Fruit fly (Drosophila melanogaster) whole organism, embryonic: ENCODE results near the gene CG33510.
A peak's percentile ranks its signal among the peaks of the same experiment; 100 is the strongest.

Source experiments
- Ada2b ChIP-seq: fragments of 200-800 bp; sonication (Bioruptor generic); IDR thresholded peaks from 2 replicates; pipeline ENCODE4 v1.3.6; 2022; ENCODE audit warnings: missing biosample characterization, missing genetic modification characterization
- Blimp-1 ChIP-seq: fragments of 200-800 bp; sonication (Bioruptor generic); optimal IDR thresholded peaks from 3 replicates; lab custom pipeline; 2018; ENCODE audit warnings: missing biosample characterization, missing genetic modification characterization, mild to moderate bottlenecking, moderate library complexity, missing genetic modification reagents
- C15 ChIP-seq: fragments of 200-800 bp; sonication (Bioruptor generic); IDR thresholded peaks from 3 replicates; pipeline ENCODE4 v1.3.6; 2022; ENCODE audit warnings: missing biosample characterization, missing genetic modification characterization
- CG12104 ChIP-seq: fragments of 200-800 bp; sonication (Bioruptor generic); optimal IDR thresholded peaks from 3 replicates; lab custom pipeline; 2016; ENCODE audit warnings: missing biosample characterization, missing genetic modification characterization
- CG12236 ChIP-seq: fragments of 200-800 bp; sonication (Bioruptor generic); optimal IDR thresholded peaks from 2 replicates; lab custom pipeline; 2016; ENCODE audit warnings: missing biosample characterization, missing genetic modification characterization
- CG15479 ChIP-seq: fragments of 200-800 bp; sonication (Bioruptor generic); optimal IDR thresholded peaks from 3 replicates; lab custom pipeline; 2019; ENCODE audit warnings: missing biosample characterization, mild to moderate bottlenecking, missing genetic modification characterization, moderate library complexity
- CG16815 ChIP-seq: fragments of 200-800 bp; sonication (Bioruptor generic); optimal IDR thresholded peaks from 3 replicates; lab custom pipeline; 2017; ENCODE audit warnings: missing biosample characterization, mild to moderate bottlenecking, missing genetic modification characterization
- CG18599 ChIP-seq: fragments of 200-800 bp; sonication (Bioruptor generic); optimal IDR thresholded peaks from 3 replicates; lab custom pipeline; 2017; ENCODE audit warnings: missing biosample characterization, missing genetic modification characterization, mild to moderate bottlenecking, moderate library complexity, missing genetic modification reagents
- CG2120 ChIP-seq: fragments of 200-800 bp; sonication (Bioruptor generic); optimal IDR thresholded peaks from 3 replicates; lab custom pipeline; 2016; ENCODE audit warnings: missing biosample characterization, missing genetic modification characterization
- CG2199 ChIP-seq: fragments of 200-800 bp; sonication (Bioruptor generic); IDR thresholded peaks from 3 replicates; pipeline ENCODE4 v1.3.6; 2022; ENCODE audit warnings: missing biosample characterization, missing genetic modification characterization
- CG2202 ChIP-seq: fragments of 200-800 bp; sonication (Bioruptor generic); optimal IDR thresholded peaks from 2 replicates; lab custom pipeline; 2018; ENCODE audit warnings: missing biosample characterization, mild to moderate bottlenecking, missing genetic modification characterization
- CG2712 ChIP-seq: fragments of 200-800 bp; optimal IDR thresholded peaks from 3 replicates; lab custom pipeline; 2019; ENCODE audit warnings: missing biosample characterization, mild to moderate bottlenecking, missing genetic modification characterization, moderate library complexity
- CG5180 ChIP-seq: fragments of 200-800 bp; sonication (Bioruptor generic); optimal IDR thresholded peaks from 3 replicates; lab custom pipeline; 2017; ENCODE audit warnings: missing biosample characterization, missing genetic modification characterization, mild to moderate bottlenecking, moderate library complexity, missing genetic modification reagents
- CG6689 ChIP-seq: fragments of 200-800 bp; sonication (Bioruptor generic); IDR thresholded peaks from 2 replicates; pipeline ENCODE4 v1.3.6; 2022; ENCODE audit warnings: missing biosample characterization, missing genetic modification characterization
- CG8281 ChIP-seq: fragments of 200-800 bp; sonication (Bioruptor generic); optimal IDR thresholded peaks from 2 replicates; lab custom pipeline; 2018; ENCODE audit warnings: missing biosample characterization, mild to moderate bottlenecking, missing genetic modification characterization, moderate library complexity
- D19A ChIP-seq: fragments of 200-800 bp; optimal IDR thresholded peaks from 3 replicates; lab custom pipeline; 2019; ENCODE audit warnings: missing biosample characterization, mild to moderate bottlenecking, missing genetic modification characterization, moderate library complexity
- Dfd ChIP-seq, 2 experiments: fragments of >200 bp; optimal IDR thresholded peaks; 2 replicates each; lab custom pipeline; 2017; ENCODE audit warnings: missing biosample characterization in 2 of 2, missing genetic modification characterization in 2 of 2
- E2f2 ChIP-seq: fragments of 200-800 bp; sonication (Bioruptor generic); IDR thresholded peaks from 2 replicates; pipeline ENCODE4 v1.3.6; 2022; ENCODE audit warnings: missing biosample characterization, missing genetic modification characterization
- Fer1 ChIP-seq: fragments of 200-800 bp; sonication (Bioruptor generic); optimal IDR thresholded peaks from 2 replicates; lab custom pipeline; 2017; ENCODE audit warnings: missing biosample characterization, mild to moderate bottlenecking, missing genetic modification characterization
- HmgZ ChIP-seq: fragments of 200-800 bp; sonication (Bioruptor generic); optimal IDR thresholded peaks from 2 replicates; lab custom pipeline; 2018; ENCODE audit warnings: missing biosample characterization, mild to moderate bottlenecking, missing genetic modification characterization
- Hr39 ChIP-seq: fragments of >200 bp; optimal IDR thresholded peaks from 2 replicates; lab custom pipeline; 2017
- Mad ChIP-seq: fragments of 200-800 bp; sonication (Bioruptor generic); optimal IDR thresholded peaks from 2 replicates; lab custom pipeline; 2016; ENCODE audit warnings: missing biosample characterization, missing genetic modification characterization
- Myb ChIP-seq: fragments of 200-800 bp; sonication (Bioruptor generic); optimal IDR thresholded peaks from 2 replicates; lab custom pipeline; 2016; ENCODE audit warnings: missing biosample characterization, missing genetic modification characterization
- NfI ChIP-seq: fragments of 200-800 bp; sonication (Bioruptor generic); optimal IDR thresholded peaks from 3 replicates; lab custom pipeline; 2018; ENCODE audit warnings: missing biosample characterization, mild to moderate bottlenecking, missing genetic modification characterization, moderate library complexity
- Pdp1 ChIP-seq, 2 experiments: fragments of 200-800 bp; sonication (Bioruptor generic); optimal IDR thresholded peaks; 3 replicates each; lab custom pipeline; 2016; ENCODE audit warnings: missing biosample characterization in 2 of 2, missing genetic modification characterization in 2 of 2, mild to moderate bottlenecking in 1 of 2, moderate library complexity in 1 of 2
- Ptx1 ChIP-seq: fragments of 200-800 bp; sonication (Bioruptor generic); IDR thresholded peaks from 2 replicates; pipeline ENCODE4 v1.3.6; 2022; ENCODE audit warnings: missing biosample characterization, missing genetic modification characterization
- Stat92E ChIP-seq, 3 experiments: fragments of >200 bp in 2 of 3; fragments of 200-800 bp in 1 of 3; sonication (Bioruptor generic) in 1 of 3; optimal IDR thresholded peaks; 2 replicates each; lab custom pipeline; 2017 to 2019; ENCODE audit warnings: missing biosample characterization in 3 of 3, missing genetic modification characterization in 3 of 3, mild to moderate bottlenecking in 1 of 3, moderate library complexity in 1 of 3
- az2 ChIP-seq: fragments of 200-800 bp; sonication (Bioruptor generic); optimal IDR thresholded peaks from 3 replicates; lab custom pipeline; 2016; ENCODE audit warnings: missing biosample characterization, missing genetic modification characterization
- br ChIP-seq: fragments of >200 bp; optimal IDR thresholded peaks from 2 replicates; lab custom pipeline; 2017
- bsh ChIP-seq, 2 experiments: fragments of 200-800 bp; sonication (Bioruptor generic); optimal IDR thresholded peaks; 2 replicates each; lab custom pipeline; 2017 to 2018; ENCODE audit warnings: mild to moderate bottlenecking in 2 of 2, missing biosample characterization in 2 of 2, missing genetic modification characterization in 2 of 2, moderate library complexity in 1 of 2
- cas ChIP-seq: fragments of 200-800 bp; sonication (Bioruptor generic); IDR thresholded peaks from 2 replicates; pipeline ENCODE4 v1.3.6; 2022; ENCODE audit warnings: missing biosample characterization, missing genetic modification characterization
- dysf ChIP-seq: fragments of 200-800 bp; sonication (Bioruptor generic); IDR thresholded peaks from 3 replicates; pipeline ENCODE4 v1.3.6; 2022; ENCODE audit warnings: missing biosample characterization, missing genetic modification characterization
- eyg ChIP-seq: fragments of 200-800 bp; sonication (Bioruptor generic); optimal IDR thresholded peaks from 3 replicates; lab custom pipeline; 2016; ENCODE audit warnings: missing biosample characterization, missing genetic modification characterization
- fd102C ChIP-seq: fragments of 200-800 bp; sonication (Bioruptor generic); optimal IDR thresholded peaks from 2 replicates; lab custom pipeline; 2018; ENCODE audit warnings: missing biosample characterization, mild to moderate bottlenecking, missing genetic modification characterization, moderate library complexity
- ftz-f1 ChIP-seq: fragments of 200-800 bp; sonication (Bioruptor generic); optimal IDR thresholded peaks from 2 replicates; lab custom pipeline; 2016; ENCODE audit warnings: missing biosample characterization, missing genetic modification characterization
- ind ChIP-seq: fragments of 200-800 bp; sonication (Bioruptor generic); optimal IDR thresholded peaks from 3 replicates; lab custom pipeline; 2016; ENCODE audit warnings: missing biosample characterization, missing genetic modification characterization
- kay ChIP-seq: fragments of 200-800 bp; sonication (Bioruptor generic); optimal IDR thresholded peaks from 2 replicates; lab custom pipeline; 2016; ENCODE audit warnings: missing biosample characterization, missing genetic modification characterization
- ken ChIP-seq: fragments of 200-800 bp; sonication (Bioruptor generic); IDR thresholded peaks from 3 replicates; pipeline ENCODE4 v1.3.6; 2022; ENCODE audit warnings: missing biosample characterization, missing genetic modification characterization
- maf-S ChIP-seq: fragments of 200-800 bp; sonication (Bioruptor generic); optimal IDR thresholded peaks from 2 replicates; lab custom pipeline; 2016; ENCODE audit warnings: missing biosample characterization, missing genetic modification characterization
- nmo ChIP-seq: fragments of 200-800 bp; sonication (Bioruptor generic); optimal IDR thresholded peaks from 2 replicates; lab custom pipeline; 2018; ENCODE audit warnings: missing biosample characterization, mild to moderate bottlenecking, missing genetic modification characterization, moderate library complexity
- peb ChIP-seq: fragments of 200-800 bp; sonication (Bioruptor generic); IDR thresholded peaks from 2 replicates; pipeline ENCODE4 v1.3.6; 2022; ENCODE audit warnings: missing biosample characterization, missing genetic modification characterization
- phol ChIP-seq: fragments of 200-800 bp; sonication (Bioruptor generic); optimal IDR thresholded peaks from 3 replicates; lab custom pipeline; 2018; ENCODE audit warnings: missing biosample characterization, mild to moderate bottlenecking, missing genetic modification characterization, moderate library complexity
- row ChIP-seq: fragments of 200-800 bp; sonication (Bioruptor generic); IDR thresholded peaks from 3 replicates; pipeline ENCODE4 v1.3.6; 2022; ENCODE audit warnings: missing biosample characterization, missing genetic modification characterization
- tio ChIP-seq: fragments of 200-800 bp; sonication (Bioruptor generic); optimal IDR thresholded peaks from 2 replicates; lab custom pipeline; 2017; ENCODE audit warnings: missing biosample characterization, missing genetic modification characterization, inconsistent platforms
- trem ChIP-seq: fragments of 200-800 bp; optimal IDR thresholded peaks from 3 replicates; lab custom pipeline; 2019; ENCODE audit warnings: missing biosample characterization, mild to moderate bottlenecking, missing genetic modification characterization, moderate library complexity
- trh ChIP-seq: fragments of 200-800 bp; sonication (Bioruptor generic); optimal IDR thresholded peaks from 2 replicates; lab custom pipeline; 2016; ENCODE audit warnings: missing biosample characterization, missing genetic modification characterization
- twi ChIP-seq: fragments of 200-800 bp; optimal IDR thresholded peaks from 2 replicates; lab custom pipeline; 2019; ENCODE audit warnings: missing biosample characterization, mild to moderate bottlenecking, missing genetic modification characterization, moderate library complexity
- usp ChIP-seq: fragments of >200 bp; optimal IDR thresholded peaks from 2 replicates; lab custom pipeline; 2017; ENCODE audit warnings: missing biosample characterization, missing genetic modification characterization
- wdn ChIP-seq: fragments of 200-800 bp; sonication (Bioruptor generic); IDR thresholded peaks from 2 replicates; pipeline ENCODE4 v1.3.6; 2022; ENCODE audit warnings: missing biosample characterization, missing genetic modification characterization
- zen2 ChIP-seq: fragments of 200-800 bp; sonication (Bioruptor generic); IDR thresholded peaks from 3 replicates; pipeline ENCODE4 v1.3.6; 2022; ENCODE audit warnings: missing biosample characterization, missing genetic modification characterization; ENCODE audit not compliant: partially characterized antibody

The CG33510 gene

DNA sequence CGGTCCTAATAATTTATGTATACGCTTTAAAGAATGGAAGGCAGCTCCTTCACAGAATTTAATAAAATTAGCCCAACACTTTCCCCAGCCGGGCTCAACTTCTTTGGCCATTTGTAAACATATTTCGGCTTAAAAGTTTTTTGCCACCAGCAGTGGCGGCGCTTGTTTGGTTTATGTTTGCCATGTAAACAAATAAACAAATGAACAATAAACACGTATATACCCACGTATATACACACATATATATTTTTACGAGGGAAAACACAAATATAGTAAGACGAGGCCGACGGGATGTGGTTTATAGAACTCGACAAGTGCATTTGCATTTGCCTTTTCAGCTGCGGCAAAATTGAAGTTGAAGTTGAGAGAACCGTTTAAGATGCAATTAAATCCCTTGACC, 46.4 kb downstream of the CG33510 start (continued):
- TF ChIP-seq trh (GFP tag; lab: Kevin White, UChicago) (no peak), CG12104 (GFP tag; lab: Kevin White, UChicago) (peak; percentile 4), maf-S (GFP tag; lab: Kevin White, UChicago) (no peak), CG12236 (GFP tag; lab: Kevin White, UChicago) (peak; percentile 28), Pdp1 (GFP tag; optimal IDR thresholded peaks at IDR 0.05; lab: Kevin White, UChicago) (no peak), tio (GFP tag; lab: Kevin White, UChicago) (no peak), CG5180 (peak; percentile 56), peb (GFP tag; lab: Robert Waterston, UW) (peak; percentile 27; the same call in 1 of the 2 replicates), trem (tag; lab: Kevin White, UChicago) (peak; percentile 38), CG8281 (tag; lab: Kevin White, UChicago) (peak; percentile 50), Dfd (GFP tag; optimal IDR thresholded peaks at IDR 0.05; lab: Kevin White, UChicago) (no peak), CG6689 (GFP tag; lab: Robert Waterston, UW) (no peak), Ada2b (GFP tag; lab: Robert Waterston, UW) (no peak), HmgZ (tag; lab: Kevin White, UChicago) (no peak), zen2 (no peak), C15 (no peak), phol (no peak), br (lab: Kevin White, UChicago) (no peak), CG2202 (tag; lab: Kevin White, UChicago) (peak; percentile 33)

dm6 chr2L:21035704-21036369, 48.3 kb downstream of the CG33510 start:
- TF ChIP-seq ftz-f1 (no peak), nmo (GFP tag; lab: Kevin White, UChicago) (peak; percentile 6), dysf (GFP tag; lab: Robert Waterston, UW) (peak; percentile 43; the same call in 1 of the 3 replicates), NfI (no peak), E2f2 (GFP tag; lab: Robert Waterston, UW) (no peak), bsh (GFP tag; optimal IDR thresholded peaks at IDR 0.05; lab: Kevin White, UChicago) (peak in 1 of 2 experiments; percentile 37), kay (GFP tag; lab: Kevin White, UChicago) (no peak), eyg (GFP tag; lab: Kevin White, UChicago) (no peak), az2 (GFP tag; lab: Kevin White, UChicago) (peak; percentile 20), wdn (GFP tag; lab: Robert Waterston, UW) (no peak), cas (no peak), CG6689 (GFP tag; lab: Robert Waterston, UW) (peak; percentile 51), CG18599 (GFP tag; lab: Kevin White, UChicago) (peak; percentile 13), usp (no peak), CG2712 (tag; lab: Kevin White, UChicago) (peak; percentile 20), ken (GFP tag; lab: Robert Waterston, UW) (no peak), Myb (no peak), twi (tag; lab: Kevin White, UChicago) (peak; percentile 77), Stat92E (GFP tag; optimal IDR thresholded peaks at IDR 0.05; lab: Kevin White, UChicago) (no peak), fd102C (GFP tag; lab: Kevin White, UChicago) (peak; percentile 20), row (peak; percentile 53; the same call in 2 of the 3 replicates), Ptx1 (GFP tag; lab: Robert Waterston, UW) (0 out of 2 replicates have a peak, but pooled peaks have one; percentile 23), CG2120 (GFP tag; lab: Kevin White, UChicago) (peak; percentile 2), Blimp-1 (GFP tag; lab: Kevin White, UChicago) (peak; percentile 0), ind (GFP tag; lab: Kevin White, UChicago) (peak; percentile 0), Fer1 (GFP tag; lab: Kevin White, UChicago) (no peak), D19A (tag; lab: Kevin White, UChicago) (peak; percentile 1), CG2199 (0 out of 3 replicates have a peak, but pooled peaks have one; percentile 17), Mad (no peak), Hr39 (peak; percentile 7), CG16815 (GFP tag; lab: Kevin White, UChicago) (peak; percentile 25), CG15479 (GFP tag; lab: Kevin White, UChicago) (peak; percentile 6)
